Fruit fly (Drosophila melanogaster) whole organism, embryonic: Measurements from ENCODE around the gene obst-B.
A peak's percentile ranks its signal among the peaks of the same experiment; 100 is the strongest.

ENCODE experiments used
- ATbp ChIP-seq: fragments of 200-800 bp; sonication (Bioruptor generic); optimal IDR thresholded peaks from 2 replicates; lab custom pipeline; 2017; ENCODE audit warnings: missing biosample characterization, mild to moderate bottlenecking, missing genetic modification characterization, missing genetic modification reagents
- Awh ChIP-seq: fragments of 200-800 bp; sonication (Bioruptor generic); IDR thresholded peaks from 2 replicates; pipeline ENCODE4, ENCODE4 v1.3.6; 2022; ENCODE audit warnings: missing biosample characterization, missing genetic modification characterization
- Bdp1 ChIP-seq: fragments of 200-800 bp; sonication (Bioruptor generic); optimal IDR thresholded peaks from 3 replicates; lab custom pipeline; 2016; ENCODE audit warnings: missing biosample characterization, missing genetic modification characterization
- CG10209 ChIP-seq: fragments of 200-800 bp; sonication (Bioruptor generic); optimal IDR thresholded peaks from 3 replicates; lab custom pipeline; 2017; ENCODE audit warnings: missing biosample characterization, mild to moderate bottlenecking, missing genetic modification characterization, missing genetic modification reagents
- CG11560 ChIP-seq: fragments of 200-800 bp; sonication (Bioruptor generic); IDR thresholded peaks from 3 replicates; pipeline ENCODE4 v1.3.6; 2022; ENCODE audit warnings: missing biosample characterization, missing genetic modification characterization
- CG12659 ChIP-seq: fragments of 200-800 bp; sonication (Bioruptor generic); optimal IDR thresholded peaks from 3 replicates; lab custom pipeline; 2017; ENCODE audit warnings: mild to moderate bottlenecking, missing biosample characterization, missing genetic modification reagents, missing genetic modification characterization
- CG13894 ChIP-seq: fragments of 200-800 bp; sonication (Bioruptor generic); optimal IDR thresholded peaks from 3 replicates; lab custom pipeline; 2018; ENCODE audit warnings: missing biosample characterization, mild to moderate bottlenecking, missing genetic modification characterization, moderate library complexity
- CG14050 ChIP-seq: fragments of 200-800 bp; sonication (Bioruptor generic); IDR thresholded peaks from 3 replicates; pipeline ENCODE4 v1.3.6; 2022; ENCODE audit warnings: missing biosample characterization, missing genetic modification characterization
- CG1602 ChIP-seq: fragments of 200-800 bp; sonication (Bioruptor generic); optimal IDR thresholded peaks from 3 replicates; lab custom pipeline; 2016; ENCODE audit warnings: missing biosample characterization, missing genetic modification characterization
- CG1603 ChIP-seq: fragments of 200-800 bp; sonication (Bioruptor generic); optimal IDR thresholded peaks from 2 replicates; lab custom pipeline; 2019; ENCODE audit warnings: missing biosample characterization, mild to moderate bottlenecking, missing genetic modification characterization, moderate library complexity
- CG16779 ChIP-seq: fragments of 200-800 bp; sonication (Bioruptor generic); IDR thresholded peaks from 2 replicates; pipeline ENCODE4 v1.3.6; 2022; ENCODE audit warnings: missing biosample characterization, missing genetic modification characterization
- CG17612 ChIP-seq: fragments of 200-800 bp; sonication (Bioruptor generic); IDR thresholded peaks from 2 replicates; pipeline ENCODE4 v1.3.6; 2022; ENCODE audit warnings: missing biosample characterization, missing genetic modification characterization
- CG18599 ChIP-seq: fragments of 200-800 bp; sonication (Bioruptor generic); optimal IDR thresholded peaks from 3 replicates; lab custom pipeline; 2017; ENCODE audit warnings: missing biosample characterization, missing genetic modification characterization, mild to moderate bottlenecking, moderate library complexity, missing genetic modification reagents
- CG42726 ChIP-seq: fragments of 200-800 bp; sonication (Bioruptor generic); IDR thresholded peaks from 2 replicates; pipeline ENCODE4 v1.3.6; 2022; ENCODE audit warnings: missing biosample characterization, missing genetic modification characterization; ENCODE audit not compliant: partially characterized antibody
- CG4404 ChIP-seq: fragments of 200-800 bp; sonication (Bioruptor generic); IDR thresholded peaks from 2 replicates; pipeline ENCODE4 v1.3.6; 2022; ENCODE audit warnings: missing biosample characterization, missing genetic modification characterization
- CG4854 ChIP-seq: fragments of 200-800 bp; sonication (Bioruptor generic); optimal IDR thresholded peaks from 2 replicates; lab custom pipeline; 2016; ENCODE audit warnings: missing biosample characterization, missing genetic modification characterization, inconsistent platforms
- CG6791 ChIP-seq: fragments of 200-800 bp; sonication (Bioruptor generic); IDR thresholded peaks from 3 replicates; pipeline ENCODE4 v1.3.6; 2022; ENCODE audit warnings: missing biosample characterization, missing genetic modification characterization; ENCODE audit not compliant: partially characterized antibody
- CG7786 ChIP-seq: fragments of 200-800 bp; sonication (Bioruptor generic); optimal IDR thresholded peaks from 2 replicates; lab custom pipeline; 2016; ENCODE audit warnings: missing biosample characterization, missing genetic modification characterization
- D19B ChIP-seq: fragments of 200-800 bp; sonication (Bioruptor generic); optimal IDR thresholded peaks from 2 replicates; lab custom pipeline; 2017; ENCODE audit warnings: missing biosample characterization, mild to moderate bottlenecking, missing genetic modification characterization
- Dfd ChIP-seq, 2 experiments: fragments of >200 bp; optimal IDR thresholded peaks; 2 replicates each; lab custom pipeline; 2017; ENCODE audit warnings: missing biosample characterization in 2 of 2, missing genetic modification characterization in 2 of 2
- Dref ChIP-seq: fragments of 200-800 bp; sonication (Bioruptor generic); IDR thresholded peaks from 2 replicates; pipeline ENCODE4 v1.3.6; 2022; ENCODE audit warnings: missing biosample characterization, missing genetic modification characterization
- E2f1 ChIP-seq: fragments of 200-800 bp; sonication (Bioruptor generic); IDR thresholded peaks from 2 replicates; pipeline ENCODE4 v1.3.6; 2022; ENCODE audit warnings: missing biosample characterization, missing genetic modification characterization
- HHEX ChIP-seq: fragments of 200-800 bp; sonication (Bioruptor generic); optimal IDR thresholded peaks from 3 replicates; lab custom pipeline; 2017; ENCODE audit warnings: missing biosample characterization, mild to moderate bottlenecking, missing genetic modification characterization, missing genetic modification reagents
- Hey ChIP-seq: fragments of 200-800 bp; sonication (Bioruptor generic); optimal IDR thresholded peaks from 3 replicates; lab custom pipeline; 2018; ENCODE audit warnings: missing biosample characterization, mild to moderate bottlenecking, missing genetic modification characterization
- Hmr ChIP-seq: fragments of 200-800 bp; sonication (Bioruptor generic); optimal IDR thresholded peaks from 3 replicates; lab custom pipeline; 2017; ENCODE audit warnings: mild to moderate bottlenecking, missing biosample characterization, missing genetic modification reagents, missing genetic modification characterization
- Hmx ChIP-seq: fragments of 200-800 bp; sonication (Bioruptor generic); optimal IDR thresholded peaks from 2 replicates; lab custom pipeline; 2016; ENCODE audit warnings: missing biosample characterization, missing genetic modification characterization
- Hr78 ChIP-seq, 2 experiments: fragments of 200-800 bp in 1 of 2; fragments of >200 bp in 1 of 2; sonication (Bioruptor generic) in 1 of 2; optimal IDR thresholded peaks; 2 replicates each; lab custom pipeline; 2017 to 2019; ENCODE audit warnings: missing biosample characterization in 2 of 2, missing genetic modification characterization in 2 of 2, mild to moderate bottlenecking in 1 of 2, moderate library complexity in 1 of 2
- Kr ChIP-seq: fragments of 200-800 bp; sonication (Bioruptor generic); optimal IDR thresholded peaks from 2 replicates; lab custom pipeline; 2017; ENCODE audit warnings: missing biosample characterization, mild to moderate bottlenecking, missing genetic modification characterization
- Max ChIP-seq: fragments of 200-800 bp; sonication (Bioruptor generic); optimal IDR thresholded peaks from 2 replicates; lab custom pipeline; 2016; ENCODE audit warnings: missing biosample characterization, mild to moderate bottlenecking, missing genetic modification characterization
- abd-A ChIP-seq: fragments of 200-800 bp; sonication (Bioruptor generic); optimal IDR thresholded peaks from 3 replicates; lab custom pipeline; 2019; ENCODE audit warnings: missing biosample characterization, mild to moderate bottlenecking, missing genetic modification characterization, moderate library complexity
- ara ChIP-seq: fragments of 200-800 bp; sonication (Bioruptor generic); IDR thresholded peaks from 2 replicates; pipeline ENCODE4 v1.3.6; 2022; ENCODE audit warnings: missing biosample characterization, missing genetic modification characterization
- az2 ChIP-seq: fragments of 200-800 bp; sonication (Bioruptor generic); optimal IDR thresholded peaks from 3 replicates; lab custom pipeline; 2016; ENCODE audit warnings: missing biosample characterization, missing genetic modification characterization
- bbx ChIP-seq: fragments of 200-800 bp; sonication (Bioruptor generic); IDR thresholded peaks from 2 replicates; pipeline ENCODE4 v1.3.6; 2022; ENCODE audit warnings: missing biosample characterization, missing genetic modification characterization; ENCODE audit not compliant: partially characterized antibody
- bcd ChIP-seq: fragments of 200-800 bp; sonication (Bioruptor generic); optimal IDR thresholded peaks from 2 replicates; lab custom pipeline; 2017; ENCODE audit warnings: missing biosample characterization, mild to moderate bottlenecking, missing genetic modification characterization
- chn ChIP-seq: fragments of 200-800 bp; sonication (Bioruptor generic); optimal IDR thresholded peaks from 2 replicates; lab custom pipeline; 2016; ENCODE audit warnings: missing biosample characterization, missing genetic modification characterization
- dati ChIP-seq: fragments of 200-800 bp; sonication (Bioruptor generic); IDR thresholded peaks from 2 replicates; pipeline ENCODE4 v1.3.6; 2022; ENCODE audit warnings: missing biosample characterization, missing genetic modification characterization
- dm ChIP-seq: fragments of 200-800 bp; sonication (Bioruptor generic); optimal IDR thresholded peaks from 3 replicates; lab custom pipeline; 2016; ENCODE audit warnings: missing biosample characterization, missing genetic modification characterization
- ems ChIP-seq: fragments of 200-800 bp; sonication (Bioruptor generic); optimal IDR thresholded peaks from 3 replicates; lab custom pipeline; 2016; ENCODE audit warnings: missing biosample characterization, missing genetic modification characterization
- en ChIP-seq: fragments of 200-800 bp; sonication (Bioruptor generic); optimal IDR thresholded peaks from 2 replicates; lab custom pipeline; 2016; ENCODE audit warnings: missing biosample characterization, missing genetic modification characterization
- exex ChIP-seq: fragments of 200-800 bp; sonication (Bioruptor generic); optimal IDR thresholded peaks from 4 replicates; lab custom pipeline; 2018; ENCODE audit warnings: missing biosample characterization, mild to moderate bottlenecking, missing genetic modification characterization, moderate library complexity
- fd102C ChIP-seq: fragments of 200-800 bp; sonication (Bioruptor generic); optimal IDR thresholded peaks from 2 replicates; lab custom pipeline; 2018; ENCODE audit warnings: missing biosample characterization, mild to moderate bottlenecking, missing genetic modification characterization, moderate library complexity
- grau ChIP-seq: fragments of 200-800 bp; optimal IDR thresholded peaks from 3 replicates; lab custom pipeline; 2019; ENCODE audit warnings: missing biosample characterization, mild to moderate bottlenecking, missing genetic modification characterization, moderate library complexity
- hb ChIP-seq: fragments of 200-800 bp; sonication (Bioruptor generic); IDR thresholded peaks from 3 replicates; pipeline ENCODE4 v1.3.6; 2022; ENCODE audit warnings: missing biosample characterization, missing genetic modification characterization; ENCODE audit not compliant: partially characterized antibody
- lov ChIP-seq, 2 experiments: fragments of 200-800 bp in 1 of 2; fragments of >200 bp in 1 of 2; sonication (Bioruptor generic) in 1 of 2; IDR thresholded peaks in 1 of 2; optimal IDR thresholded peaks in 1 of 2; 2 replicates in 1 of 2; 3 replicates in 1 of 2; pipeline versions ENCODE4 v1.3.6 to Lab custom; 2017 to 2022; ENCODE audit warnings: missing biosample characterization in 1 of 2, missing genetic modification characterization in 1 of 2
- rib ChIP-seq: fragments of 200-800 bp; sonication (Bioruptor generic); IDR thresholded peaks from 2 replicates; pipeline ENCODE4 v1.3.6; 2022; ENCODE audit warnings: missing biosample characterization, missing genetic modification characterization
- schlank ChIP-seq: fragments of 200-800 bp; sonication (Bioruptor generic); optimal IDR thresholded peaks from 2 replicates; lab custom pipeline; 2018; ENCODE audit warnings: missing biosample characterization, mild to moderate bottlenecking, missing genetic modification characterization
- sens ChIP-seq: fragments of 200-800 bp; sonication (Bioruptor generic); peaks from one replicate; lab custom pipeline; 2016; ENCODE audit warnings: missing biosample characterization, missing genetic modification characterization
- ttk ChIP-seq: fragments of 200-800 bp; sonication (Bioruptor generic); IDR thresholded peaks from 2 replicates; pipeline ENCODE4 v2.1.2; 2022; ENCODE audit warnings: missing biosample characterization, missing genetic modification characterization
- zen ChIP-seq: fragments of 200-800 bp; sonication (Bioruptor generic); optimal IDR thresholded peaks from 3 replicates; lab custom pipeline; 2018; ENCODE audit warnings: missing biosample characterization, mild to moderate bottlenecking, missing genetic modification characterization, moderate library complexity

obst-B gene

DNA sequence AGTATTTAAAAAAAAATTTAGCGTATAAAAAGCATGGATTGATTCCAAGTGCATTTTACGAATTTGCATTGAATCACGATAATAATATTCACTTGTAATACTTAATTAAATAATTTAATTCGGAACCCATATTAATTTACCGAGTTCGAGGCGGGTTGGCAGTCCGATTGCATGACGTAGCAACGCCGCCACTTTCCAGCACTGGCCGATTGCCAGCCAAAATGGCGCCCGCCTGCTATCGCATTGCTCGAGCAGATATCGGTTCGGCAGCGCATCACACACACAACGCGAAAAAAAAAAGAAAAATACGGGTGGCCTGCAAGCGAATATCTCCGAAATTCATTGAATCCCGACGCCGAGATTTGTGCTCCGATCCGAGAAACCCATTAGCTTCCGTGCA is 28.9 kb upstream of the obst-B start, which contains the start of gene Ndf (continued):
- TF ChIP-seq Dref (GFP tag; lab: Robert Waterston, UW), result peak; percentile 96
- TF ChIP-seq bcd (GFP tag; lab: Kevin White, UChicago), result peak; percentile 74
- no peak for TF ChIP-seq Hey (tag; lab: Kevin White, UChicago)
- no peak for TF ChIP-seq CG11560 (tag; lab: Robert Waterston, UW)
- TF ChIP-seq CG1602 (GFP tag; lab: Kevin White, UChicago), result peak; percentile 40
- peak; percentile 50 for TF ChIP-seq az2 (GFP tag; lab: Kevin White, UChicago)
- TF ChIP-seq zen (tag; lab: Kevin White, UChicago), result peak; percentile 59
- no peak for TF ChIP-seq abd-A (tag; lab: Kevin White, UChicago)
- TF ChIP-seq ara, result peak; percentile 75
- TF ChIP-seq Max, result peak; percentile 69
- TF ChIP-seq sens (GFP tag; lab: Kevin White, UChicago), result peak; percentile 89
- peak; percentile 27 for TF ChIP-seq HHEX
- peak; percentile 87 for TF ChIP-seq bbx (GFP tag; lab: Robert Waterston, UW)
- no peak for TF ChIP-seq en (GFP tag; lab: Kevin White, UChicago)
- peak; percentile 4 for TF ChIP-seq exex (tag; lab: Kevin White, UChicago)
- peak; percentile 65 for TF ChIP-seq hb (GFP tag; lab: Robert Waterston, UW)
- TF ChIP-seq Hmx (GFP tag; lab: Kevin White, UChicago), result no peak
- TF ChIP-seq schlank (tag; lab: Kevin White, UChicago), result peak; percentile 18
- TF ChIP-seq CG42726 (GFP tag; lab: Robert Waterston, UW), result peak; percentile 89
- peak; percentile 67; the same call in 1 of the 2 replicates for TF ChIP-seq CG16779 (GFP tag; lab: Robert Waterston, UW)
- no peak for TF ChIP-seq Kr (GFP tag; lab: Kevin White, UChicago)
- TF ChIP-seq CG4854 (GFP tag; lab: Kevin White, UChicago), result peak; percentile 41
- peak; percentile 45 for TF ChIP-seq Bdp1 (GFP tag; lab: Kevin White, UChicago)
- TF ChIP-seq E2f1 (GFP tag; lab: Robert Waterston, UW), result peak; percentile 70
- peak; percentile 15 for TF ChIP-seq CG13894 (tag; lab: Kevin White, UChicago)
- TF ChIP-seq Awh (GFP tag; lab: Robert Waterston, UW), result 0 out of 2 replicates have a peak, but pooled peaks have one; percentile 8
- 0 out of 2 replicates have a peak, but pooled peaks have one; percentile 59 for TF ChIP-seq CG17612 (GFP tag; lab: Robert Waterston, UW)
- TF ChIP-seq CG4404 (GFP tag; lab: Robert Waterston, UW), result 0 out of 2 replicates have a peak, but pooled peaks have one; percentile 29
- TF ChIP-seq ATbp (GFP tag; lab: Kevin White, UChicago), result no peak
- TF ChIP-seq CG7786 (GFP tag; lab: Kevin White, UChicago), result peak; percentile 59
- no peak for TF ChIP-seq lov (optimal IDR thresholded peaks at IDR 0.05; lab: Kevin White, UChicago)
- peak; percentile 76; the same call in 2 of the 3 replicates for TF ChIP-seq lov (GFP tag; IDR thresholded peaks at IDR 0.05; lab: Robert Waterston, UW)
- TF ChIP-seq CG14050 (GFP tag; lab: Robert Waterston, UW), result peak; percentile 48; the same call in 2 of the 3 replicates
- no peak for TF ChIP-seq Hr78 (GFP tag; optimal IDR thresholded peaks at IDR 0.05; lab: Kevin White, UChicago)
- no peak for TF ChIP-seq CG18599 (GFP tag; lab: Kevin White, UChicago)
- peak; percentile 39; the same call in 1 of the 2 replicates for TF ChIP-seq ttk (GFP tag; lab: Robert Waterston, UW)
- peak; percentile 18 for TF ChIP-seq D19B (GFP tag; lab: Kevin White, UChicago)
- TF ChIP-seq CG1603 (tag; lab: Kevin White, UChicago), result peak; percentile 84
- TF ChIP-seq fd102C (GFP tag; lab: Kevin White, UChicago), result peak; percentile 33
- peak; percentile 62 for TF ChIP-seq grau (tag; lab: Kevin White, UChicago)
- TF ChIP-seq Dfd (GFP tag; optimal IDR thresholded peaks at IDR 0.05; lab: Kevin White, UChicago), result no peak
- peak; percentile 56 for TF ChIP-seq CG10209 (GFP tag; lab: Kevin White, UChicago)
- peak; percentile 31 for TF ChIP-seq ems (GFP tag; lab: Kevin White, UChicago)
- TF ChIP-seq rib (GFP tag; lab: Robert Waterston, UW), result no peak
- TF ChIP-seq CG12659 (GFP tag; lab: Kevin White, UChicago), result peak; percentile 85
- peak; percentile 77 for TF ChIP-seq Hmr (GFP tag; lab: Kevin White, UChicago)
- TF ChIP-seq dati (GFP tag; lab: Robert Waterston, UW), result no peak
- TF ChIP-seq CG6791 (GFP tag; lab: Robert Waterston, UW), result peak; percentile 83
- peak; percentile 64 for TF ChIP-seq chn
- peak; percentile 44 for TF ChIP-seq dm (GFP tag; lab: Kevin White, UChicago)
